Fruit fly (Drosophila melanogaster): ENCODE results near the gene mus304.

The mus304 gene

dm6 chr3L:18106021-18106944 is 3.3 kb upstream of the mus304 start, which contains the start of the genes CG13698 and mRpS26:
Gene CG13698, minus strand, starts transcription at chr3L:18106149.
Gene mRpS26, plus strand, starts transcription at chr3L:18106579.
- no peak for TF ChIP-seq CG5204 (GFP tag; optimal IDR thresholded peaks at IDR 0.05)
- peak; percentile 81 for TF ChIP-seq CG11617 (GFP tag; optimal IDR thresholded peaks at IDR 0.05)
- TF ChIP-seq Hr96 (GFP tag; optimal IDR thresholded peaks at IDR 0.05): no peak
- peak; percentile 78 for TF ChIP-seq CG14711 (tag; optimal IDR thresholded peaks at IDR 0.05)
- peak; percentile 82 for TF ChIP-seq CG7045 (GFP tag; optimal IDR thresholded peaks at IDR 0.05)
- TF ChIP-seq CG12768 (GFP tag; optimal IDR thresholded peaks at IDR 0.05): peak; percentile 89
- peak; percentile 34 for TF ChIP-seq Clk (GFP tag; optimal IDR thresholded peaks at IDR 0.05)
- TF ChIP-seq CG33017 (tag; optimal IDR thresholded peaks at IDR 0.05): peak; percentile 80
- peak; percentile 66 for TF ChIP-seq bab1 (GFP tag; optimal IDR thresholded peaks at IDR 0.05)
- peak; percentile 46 for TF ChIP-seq Crg-1 (GFP tag; optimal IDR thresholded peaks at IDR 0.05)
- peak; percentile 58 for TF ChIP-seq CG1620 (GFP tag; optimal IDR thresholded peaks at IDR 0.05)
- peak; percentile 92 for TF ChIP-seq tj (GFP tag; optimal IDR thresholded peaks at IDR 0.05)
- TF ChIP-seq kay (GFP tag; ENCODE audit: borderline replicate concordance): no peak
- peak; percentile 59 for TF ChIP-seq pad (GFP tag; optimal IDR thresholded peaks at IDR 0.05)
- TF ChIP-seq CG7101 (tag; optimal IDR thresholded peaks at IDR 0.05): peak; percentile 79
- TF ChIP-seq Mnt (GFP tag; optimal IDR thresholded peaks at IDR 0.05): peak; percentile 22
- peak; percentile 73 for TF ChIP-seq toe (GFP tag; optimal IDR thresholded peaks at IDR 0.05)
- peak; percentile 15 for TF ChIP-seq ovo (GFP tag; optimal IDR thresholded peaks at IDR 0.05)
- TF ChIP-seq cnc (optimal IDR thresholded peaks at IDR 0.05): no peak
- no peak for TF ChIP-seq cic (GFP tag; optimal IDR thresholded peaks at IDR 0.05)

DNA sequence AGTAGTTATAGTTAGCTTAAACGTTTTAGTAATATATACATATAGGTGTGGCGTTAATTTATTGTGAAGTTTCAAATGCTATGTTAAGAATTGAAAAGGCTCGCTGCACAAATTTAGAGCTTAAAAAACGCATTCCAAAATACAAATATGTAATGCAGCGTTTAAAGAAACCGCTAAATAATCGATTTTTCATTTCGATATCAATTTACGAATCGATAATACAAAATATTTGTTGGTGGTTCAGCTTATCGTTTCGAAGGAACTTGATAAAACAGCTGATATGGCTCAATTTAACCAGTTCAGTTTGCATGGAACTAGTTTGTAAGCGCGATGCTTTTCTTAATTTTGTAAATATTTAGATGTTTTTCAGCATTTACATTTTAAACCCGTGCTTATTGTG is 3.1 kb downstream of the mus304 start, which contains the start of the genes CG32195 and CG7341:
TSS of gene CG32195 (plus strand) at position 291 of the 400 bp plus-strand sequence.
TSS of gene CG7341 (plus strand) at position 291 of the 400 bp plus-strand sequence.
- peak; percentile 2 for TF ChIP-seq tj (GFP tag; optimal IDR thresholded peaks at IDR 0.05)
- no peak for TF ChIP-seq Clk (GFP tag; optimal IDR thresholded peaks at IDR 0.05)
- TF ChIP-seq cic (GFP tag; optimal IDR thresholded peaks at IDR 0.05): no peak
- no peak for TF ChIP-seq CG12768 (GFP tag; optimal IDR thresholded peaks at IDR 0.05)

- TF ChIP-seq CG33017 (tag; optimal IDR thresholded peaks at IDR 0.05) (peak; percentile 64), cnc (optimal IDR thresholded peaks at IDR 0.05) (peak; percentile 31 to 85), CG5204 (GFP tag; optimal IDR thresholded peaks at IDR 0.05) (no peak), bab1 (GFP tag; optimal IDR thresholded peaks at IDR 0.05) (peak; percentile 79), pad (GFP tag; optimal IDR thresholded peaks at IDR 0.05) (peak; percentile 37), ovo (GFP tag; optimal IDR thresholded peaks at IDR 0.05) (no peak), Crg-1 (GFP tag; optimal IDR thresholded peaks at IDR 0.05) (peak; percentile 52), Clk (GFP tag; optimal IDR thresholded peaks at IDR 0.05) (no peak), CG7101 (tag; optimal IDR thresholded peaks at IDR 0.05) (peak; percentile 52), kay (GFP tag; ENCODE audit: borderline replicate concordance) (no peak), toe (GFP tag; optimal IDR thresholded peaks at IDR 0.05) (no peak), tj (GFP tag; optimal IDR thresholded peaks at IDR 0.05) (no peak), CG11617 (GFP tag; optimal IDR thresholded peaks at IDR 0.05) (peak; percentile 75), cic (GFP tag; optimal IDR thresholded peaks at IDR 0.05) (peak; percentile 60), Mnt (GFP tag; optimal IDR thresholded peaks at IDR 0.05) (peak; percentile 49), Hr96 (GFP tag; optimal IDR thresholded peaks at IDR 0.05) (peak; percentile 13), CG1620 (GFP tag; optimal IDR thresholded peaks at IDR 0.05) (no peak), CG12768 (GFP tag; optimal IDR thresholded peaks at IDR 0.05) (peak; percentile 64), CG14711 (tag; optimal IDR thresholded peaks at IDR 0.05) (peak; percentile 45), CG7045 (GFP tag; optimal IDR thresholded peaks at IDR 0.05) (no peak)
Observed at dm6 chr3L:18114038-18114926, 4.7 kb downstream of the mus304 start.

- TF ChIP-seq CG5204 (GFP tag; optimal IDR thresholded peaks at IDR 0.05): no peak
- no peak for TF ChIP-seq tj (GFP tag; optimal IDR thresholded peaks at IDR 0.05)
- TF ChIP-seq Clk (GFP tag; optimal IDR thresholded peaks at IDR 0.05): no peak
Observed at dm6 chr3L:18121889-18122288, 12.3 kb downstream of the mus304 start, which contains the start of gene CG42853. Gene CG42853, minus strand, starts transcription at chr3L:18121989.

- TF ChIP-seq CG7045 (GFP tag; optimal IDR thresholded peaks at IDR 0.05) (no peak), Crg-1 (GFP tag; optimal IDR thresholded peaks at IDR 0.05) (no peak), cnc (optimal IDR thresholded peaks at IDR 0.05) (no peak), CG33017 (tag; optimal IDR thresholded peaks at IDR 0.05) (no peak), bab1 (GFP tag; optimal IDR thresholded peaks at IDR 0.05) (no peak), CG5204 (GFP tag; optimal IDR thresholded peaks at IDR 0.05) (no peak), cic (GFP tag; optimal IDR thresholded peaks at IDR 0.05) (no peak), tj (GFP tag; optimal IDR thresholded peaks at IDR 0.05) (no peak), toe (GFP tag; optimal IDR thresholded peaks at IDR 0.05) (no peak), kay (GFP tag; ENCODE audit: borderline replicate concordance) (no peak), Hr96 (GFP tag; optimal IDR thresholded peaks at IDR 0.05) (no peak), CG1620 (GFP tag; optimal IDR thresholded peaks at IDR 0.05) (no peak), Clk (GFP tag; optimal IDR thresholded peaks at IDR 0.05) (no peak), CG11617 (GFP tag; optimal IDR thresholded peaks at IDR 0.05) (no peak), Mnt (GFP tag; optimal IDR thresholded peaks at IDR 0.05) (no peak)
Observed at dm6 chr3L:18124138-18124537, 14.5 kb downstream of the mus304 start.
